Fruit fly (Drosophila melanogaster): Measurements from ENCODE around the gene CG3078.

Gene CG3078

dm6 chrX:2221598-2221997 lies 38.1 kb downstream of the CG3078 start:
- no peak for TF ChIP-seq noc (tag; optimal IDR thresholded peaks at IDR 0.05)

dm6 chrX:2219899-2220298 lies 39.8 kb downstream of the CG3078 start:
- TF ChIP-seq noc (tag; optimal IDR thresholded peaks at IDR 0.05) = no peak

dm6 chrX:2219246-2219645 lies 40.4 kb downstream of the CG3078 start:
- TF ChIP-seq noc (tag; optimal IDR thresholded peaks at IDR 0.05) = no peak

- no peak for TF ChIP-seq noc (tag; optimal IDR thresholded peaks at IDR 0.05)
These were observed 41.2 kb downstream of the CG3078 start for dm6 chrX:2218455-2218854.

dm6 chrX:2213759-2214406 lies 45.8 kb downstream of the CG3078 start, which contains the start of gene SmydA-8:
TSS of gene SmydA-8 (minus strand) at chrX:2213809.
- no peak for TF ChIP-seq noc (tag; optimal IDR thresholded peaks at IDR 0.05)

- no peak for TF ChIP-seq noc (tag; optimal IDR thresholded peaks at IDR 0.05)
These were observed 47.3 kb downstream of the CG3078 start for dm6 chrX:2212327-2212820.

- TF ChIP-seq noc (tag; optimal IDR thresholded peaks at IDR 0.05) = no peak
These were observed 50.9 kb downstream of the CG3078 start for dm6 chrX:2208641-2209241.

Measured in whole organism, larva.